Worm (Caenorhabditis elegans) whole organism, L4 larva: ENCODE measurements around the gene rib-1.

Experiments used
- D1046.2 ChIP-seq: fragments of 200-800 bp; sonication (Bioruptor generic); IDR thresholded peaks from 2 replicates; pipeline ENCODE4 v1.3.6; 2022; ENCODE audit warnings: missing genetic modification characterization, missing compliant biosample characterization
- F10B5.3 ChIP-seq: sonication (generic microtip); optimal IDR thresholded peaks from 2 replicates; lab custom pipeline; 2016; ENCODE audit warnings: mild to moderate bottlenecking, missing genetic modification characterization, missing compliant biosample characterization
- F44E2.7 ChIP-seq: fragments of 200-800 bp; sonication (Bioruptor generic); IDR thresholded peaks from 2 replicates; pipeline ENCODE4 v2.1.2; 2022; ENCODE audit warnings: missing genetic modification characterization, missing compliant biosample characterization
- R02D3.7 ChIP-seq: fragments of 150-350 bp; sonication (generic microtip); optimal IDR thresholded peaks from 3 replicates; lab custom pipeline; 2014; ENCODE audit warnings: missing biosample characterization, missing genetic modification characterization
- Y48G9A.11 ChIP-seq: fragments of 200-800 bp; sonication (Bioruptor generic); IDR thresholded peaks from 2 replicates; pipeline ENCODE4 v1.3.6; 2022; ENCODE audit warnings: missing genetic modification reagents, missing genetic modification characterization, missing compliant biosample characterization
- ZK337.2 ChIP-seq: fragments of 200-800 bp; sonication (Bioruptor generic); IDR thresholded peaks from 2 replicates; pipeline ENCODE4 v1.3.6; 2022; ENCODE audit warnings: missing genetic modification reagents, missing genetic modification characterization, missing compliant biosample characterization
- ZK546.5 ChIP-seq, 2 experiments: sonication (generic microtip); optimal IDR thresholded peaks; 2 replicates each; lab custom pipeline; 2017; ENCODE audit warnings: missing biosample characterization in 2 of 2, missing genetic modification characterization in 2 of 2
- ama-1 ChIP-seq: fragments of 150-350 bp; optimal IDR thresholded peaks from 2 replicates; lab custom pipeline; 2014; ENCODE audit warnings: inconsistent platforms, mixed read lengths
- arid-1 ChIP-seq: fragments of 200-800 bp; sonication (Bioruptor generic); conservative IDR thresholded peaks from 2 replicates; pipeline ENCODE4 v1.3.6; 2022; ENCODE audit warnings: missing genetic modification reagents, missing genetic modification characterization, missing compliant biosample characterization
- attf-4 ChIP-seq: sonication (generic microtip); optimal IDR thresholded peaks from 3 replicates; lab custom pipeline; 2017; ENCODE audit warnings: missing biosample characterization, missing genetic modification characterization
- ceh-20 ChIP-seq: fragments of 200-800 bp; sonication (Bioruptor generic); IDR thresholded peaks from 2 replicates; pipeline ENCODE4 v1.3.6; 2022; ENCODE audit warnings: missing genetic modification reagents, missing genetic modification characterization, missing compliant biosample characterization
- ceh-28 ChIP-seq: fragments of 150-350 bp; optimal IDR thresholded peaks from 2 replicates; lab custom pipeline; 2014; ENCODE audit warnings: missing biosample characterization, missing genetic modification reagents, missing genetic modification characterization
- ceh-32 ChIP-seq: sonication (generic microtip); optimal IDR thresholded peaks from 2 replicates; lab custom pipeline; 2016; ENCODE audit warnings: mild to moderate bottlenecking, missing genetic modification characterization, missing compliant biosample characterization; ENCODE audit not compliant: poor library complexity
- ceh-44 ChIP-seq: fragments of 200-800 bp; sonication (Bioruptor generic); IDR thresholded peaks from 2 replicates; pipeline ENCODE4 v1.3.6; 2022; ENCODE audit warnings: missing genetic modification reagents, missing genetic modification characterization, missing compliant biosample characterization
- cey-2 ChIP-seq: sonication (generic microtip); optimal IDR thresholded peaks from 3 replicates; lab custom pipeline; 2017; ENCODE audit warnings: missing genetic modification characterization, mild to moderate bottlenecking, missing compliant biosample characterization, antibody characterized with exemption, borderline replicate concordance; ENCODE audit not compliant: insufficient read depth
- daf-12 ChIP-seq: fragments of 150-350 bp; optimal IDR thresholded peaks from 2 replicates; lab custom pipeline; 2014; ENCODE audit warnings: missing biosample characterization, missing genetic modification reagents, missing genetic modification characterization
- daf-16 ChIP-seq, 3 experiments: sonication (generic microtip); optimal IDR thresholded peaks; 2 replicates each; lab custom pipeline; 2016 to 2017; ENCODE audit warnings: missing genetic modification characterization in 3 of 3, missing genetic modification reagents in 3 of 3, mild to moderate bottlenecking in 2 of 3, missing compliant biosample characterization in 2 of 3, missing biosample characterization in 1 of 3, moderate library complexity in 1 of 3
- dmd-6 ChIP-seq: fragments of 200-800 bp; sonication (Bioruptor generic); IDR thresholded peaks from 2 replicates; pipeline ENCODE4 v1.3.6; 2022; ENCODE audit warnings: missing genetic modification reagents, missing genetic modification characterization, missing compliant biosample characterization
- dmd-8 ChIP-seq: fragments of 200-800 bp; sonication (Bioruptor generic); IDR thresholded peaks from 2 replicates; pipeline ENCODE4 v1.3.6; 2022; ENCODE audit warnings: missing genetic modification characterization, missing compliant biosample characterization
- duxl-1 ChIP-seq: sonication (generic microtip); optimal IDR thresholded peaks from 2 replicates; lab custom pipeline; 2016; ENCODE audit warnings: mild to moderate bottlenecking, missing genetic modification characterization, moderate library complexity, missing compliant biosample characterization; ENCODE audit not compliant: poor library complexity
- egl-43 ChIP-seq: fragments of 200-800 bp; sonication (Bioruptor generic); IDR thresholded peaks from 2 replicates; pipeline ENCODE4 v1.3.6; 2022; ENCODE audit warnings: missing genetic modification reagents, missing genetic modification characterization, missing compliant biosample characterization
- fos-1 ChIP-seq: fragments of 150-350 bp; optimal IDR thresholded peaks from 2 replicates; lab custom pipeline; 2014; ENCODE audit warnings: missing biosample characterization, missing genetic modification characterization
- hmg-1.1 ChIP-seq: fragments of 200-800 bp; sonication (Bioruptor generic); IDR thresholded peaks from 2 replicates; pipeline ENCODE4 v1.3.6; 2022; ENCODE audit warnings: missing genetic modification reagents, missing genetic modification characterization, missing compliant biosample characterization
- lin-1 ChIP-seq: fragments of 200-800 bp; sonication (Bioruptor generic); IDR thresholded peaks from 2 replicates; pipeline ENCODE4 v1.3.6; 2022; ENCODE audit warnings: missing genetic modification reagents, missing genetic modification characterization, missing compliant biosample characterization
- lin-38 ChIP-seq: fragments of 200-800 bp; sonication (Bioruptor generic); IDR thresholded peaks from 2 replicates; pipeline ENCODE4 v1.3.6; 2022; ENCODE audit warnings: missing genetic modification reagents, missing genetic modification characterization, missing compliant biosample characterization
- lin-39 ChIP-seq: fragments of 150-350 bp; optimal IDR thresholded peaks from 2 replicates; lab custom pipeline; 2014; ENCODE audit warnings: missing biosample characterization, missing genetic modification reagents, missing genetic modification characterization
- lir-3 ChIP-seq: sonication (generic microtip); optimal IDR thresholded peaks from 2 replicates; lab custom pipeline; 2016; ENCODE audit warnings: mild to moderate bottlenecking, missing genetic modification characterization, missing compliant biosample characterization
- madf-9 ChIP-seq: fragments of 200-800 bp; sonication (Bioruptor generic); conservative IDR thresholded peaks from 2 replicates; pipeline ENCODE4 v1.3.6; 2022; ENCODE audit warnings: missing genetic modification reagents, missing genetic modification characterization, missing compliant biosample characterization
- nhr-10 ChIP-seq: fragments of 150-350 bp; optimal IDR thresholded peaks from 2 replicates; lab custom pipeline; 2014; ENCODE audit warnings: missing biosample characterization, missing genetic modification characterization
- nhr-102 ChIP-seq: sonication (generic microtip); optimal IDR thresholded peaks from 2 replicates; lab custom pipeline; 2016; ENCODE audit warnings: mild to moderate bottlenecking, missing genetic modification characterization, moderate library complexity, missing compliant biosample characterization
- nhr-11 ChIP-seq: fragments of 150-350 bp; optimal IDR thresholded peaks from 2 replicates; lab custom pipeline; 2014; ENCODE audit warnings: missing biosample characterization, missing genetic modification characterization
- nhr-237 ChIP-seq: sonication (generic microtip); optimal IDR thresholded peaks from 2 replicates; lab custom pipeline; 2017; ENCODE audit warnings: missing biosample characterization, missing genetic modification characterization
- nhr-25 ChIP-seq: sonication (generic microtip); optimal IDR thresholded peaks from 2 replicates; lab custom pipeline; 2017; ENCODE audit warnings: missing genetic modification characterization, mild to moderate bottlenecking, missing compliant biosample characterization, antibody characterized with exemption, moderate library complexity, borderline replicate concordance; ENCODE audit not compliant: insufficient read depth
- nhr-42 ChIP-seq: fragments of 200-800 bp; sonication (Bioruptor generic); IDR thresholded peaks from 2 replicates; pipeline ENCODE4 v1.3.6; 2022; ENCODE audit warnings: missing genetic modification characterization, missing compliant biosample characterization
- nhr-6 ChIP-seq: fragments of 150-350 bp; optimal IDR thresholded peaks from 2 replicates; lab custom pipeline; 2014; ENCODE audit warnings: missing biosample characterization, missing genetic modification characterization
- nhr-76 ChIP-seq: fragments of 150-350 bp; optimal IDR thresholded peaks from 2 replicates; lab custom pipeline; 2014; ENCODE audit warnings: missing biosample characterization, missing genetic modification characterization
- pha-4 ChIP-seq, 2 experiments: fragments of 150-350 bp in 1 of 2; fragments of 200-800 bp in 1 of 2; sonication (Bioruptor generic) in 1 of 2; IDR thresholded peaks in 1 of 2; optimal IDR thresholded peaks in 1 of 2; 2 replicates each; pipeline versions ENCODE4 v1.3.6 to Lab custom; 2014 to 2022; ENCODE audit warnings: missing genetic modification characterization in 2 of 2, missing genetic modification reagents in 2 of 2, missing biosample characterization in 1 of 2, missing compliant biosample characterization in 1 of 2
- php-3 ChIP-seq: fragments of 200-800 bp; sonication (Bioruptor generic); IDR thresholded peaks from 2 replicates; pipeline ENCODE4 v1.3.6; 2022; ENCODE audit warnings: missing genetic modification reagents, missing genetic modification characterization, missing compliant biosample characterization
- rbr-2 ChIP-seq: sonication (generic microtip); optimal IDR thresholded peaks from 2 replicates; lab custom pipeline; 2016; ENCODE audit warnings: missing genotype, missing genetic modification characterization, missing compliant biosample characterization
- saeg-2 ChIP-seq: fragments of 200-800 bp; sonication (Bioruptor generic); IDR thresholded peaks from 2 replicates; pipeline ENCODE4 v1.3.6; 2022; ENCODE audit warnings: missing genetic modification reagents, missing genetic modification characterization, missing compliant biosample characterization
- sdz-12 ChIP-seq: fragments of 200-800 bp; sonication (Bioruptor generic); optimal IDR thresholded peaks from 2 replicates; lab custom pipeline; 2018; ENCODE audit warnings: mild to moderate bottlenecking, missing genetic modification characterization, missing compliant biosample characterization
- snpc-1.2 ChIP-seq: fragments of 200-800 bp; sonication (Bioruptor generic); IDR thresholded peaks from 2 replicates; pipeline ENCODE4 v1.3.6; 2022; ENCODE audit warnings: missing genetic modification reagents, missing genetic modification characterization, missing compliant biosample characterization
- tag-97 ChIP-seq: fragments of 200-800 bp; sonication (Bioruptor generic); IDR thresholded peaks from 2 replicates; pipeline ENCODE4 v1.3.6; 2022; ENCODE audit warnings: missing genetic modification characterization, missing compliant biosample characterization
- tra-1 ChIP-seq: fragments of 200-800 bp; sonication (Bioruptor generic); IDR thresholded peaks from 2 replicates; pipeline ENCODE4 v1.3.6; 2022; ENCODE audit warnings: missing genetic modification reagents, missing genetic modification characterization, missing compliant biosample characterization
- unc-39 ChIP-seq: sonication (generic microtip); optimal IDR thresholded peaks from 2 replicates; lab custom pipeline; 2017; ENCODE audit warnings: missing biosample characterization, missing genetic modification characterization
- vab-7 ChIP-seq: fragments of 200-800 bp; sonication (Bioruptor generic); IDR thresholded peaks from 2 replicates; pipeline ENCODE4 v1.3.6; 2022; ENCODE audit warnings: missing genetic modification reagents, missing genetic modification characterization, missing compliant biosample characterization
- zfp-2 ChIP-seq: sonication (generic microtip); optimal IDR thresholded peaks from 2 replicates; lab custom pipeline; 2016; ENCODE audit warnings: mild to moderate bottlenecking, missing genetic modification characterization, missing compliant biosample characterization
- zfp-3 ChIP-seq: fragments of 200-800 bp; sonication (Bioruptor generic); conservative IDR thresholded peaks from 2 replicates; pipeline ENCODE4 v1.3.6; 2022; ENCODE audit warnings: missing genetic modification reagents, missing genetic modification characterization, missing compliant biosample characterization
- zip-2 ChIP-seq: fragments of 150-350 bp; optimal IDR thresholded peaks from 2 replicates; lab custom pipeline; 2014; ENCODE audit warnings: missing biosample characterization, missing genetic modification characterization

rib-1 gene

DNA sequence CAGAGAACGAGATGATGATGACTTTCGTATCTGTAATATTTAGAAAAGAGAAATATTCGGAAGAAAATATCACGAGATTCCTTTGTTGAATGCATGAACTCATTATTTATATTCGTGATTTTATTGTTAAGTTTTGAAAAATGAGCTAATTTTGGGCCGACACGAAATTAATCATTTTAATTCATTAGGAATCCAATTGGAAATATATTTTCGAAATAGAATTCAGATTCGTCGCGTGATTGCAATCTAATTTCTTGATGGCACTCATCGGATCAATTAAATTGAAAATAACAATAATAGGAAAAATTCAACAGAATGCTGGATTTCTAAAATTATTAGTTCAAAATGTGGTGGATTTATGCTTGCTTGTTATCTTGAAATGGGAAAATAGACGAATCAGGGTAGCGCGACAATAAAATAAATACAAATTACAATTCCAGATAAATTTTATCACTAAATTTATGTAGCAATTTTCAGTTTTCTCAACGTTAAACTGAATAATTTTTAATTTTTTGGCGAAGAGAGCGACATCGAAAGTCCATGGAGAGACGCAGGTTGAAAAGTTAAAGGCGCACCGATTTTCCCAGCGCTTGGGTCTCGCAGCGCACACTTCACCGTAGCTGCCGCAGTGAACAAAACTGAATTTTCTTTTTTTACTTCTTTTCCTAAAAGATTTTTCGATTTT lies 23.3 kb downstream of the rib-1 start (continued):
- peak; percentile 57; the same call in 1 of the 2 replicates for TF ChIP-seq pha-4 (GFP tag; IDR thresholded peaks at IDR 0.05; lab: Robert Waterston, UW)
- TF ChIP-seq pha-4 (tag; optimal IDR thresholded peaks at IDR 0.05; lab: Kevin White, UChicago) = no peak
- TF ChIP-seq ceh-32 (tag; lab: Kevin White, UChicago) = no peak
- no peak for TF ChIP-seq F44E2.7 (GFP tag; lab: Robert Waterston, UW)
- no peak for TF ChIP-seq nhr-237 (tag; lab: Kevin White, UChicago)
- TF ChIP-seq tag-97 (GFP tag; lab: Robert Waterston, UW) = no peak
- TF ChIP-seq nhr-6 (tag; lab: Kevin White, UChicago) = peak; percentile 43
- no peak for TF ChIP-seq attf-4
- TF ChIP-seq duxl-1 (tag; lab: Kevin White, UChicago) = no peak
- TF ChIP-seq F10B5.3 (tag; lab: Kevin White, UChicago) = no peak
- TF ChIP-seq nhr-76 (tag; lab: Kevin White, UChicago) = no peak
- TF ChIP-seq unc-39 = no peak
- no peak for TF ChIP-seq madf-9 (GFP tag; lab: Robert Waterston, UW)
- no peak for TF ChIP-seq zip-2 (tag; lab: Kevin White, UChicago)
- peak; percentile 67 for TF ChIP-seq lin-38
- no peak for TF ChIP-seq nhr-42 (GFP tag; lab: Robert Waterston, UW)
- peak; percentile 48 for TF ChIP-seq arid-1
- peak; percentile 14 for TF ChIP-seq ama-1 (lab: Kevin White, UChicago)
- no peak for TF ChIP-seq ceh-20 (GFP tag; lab: Robert Waterston, UW)
- TF ChIP-seq egl-43 = 0 out of 2 replicates have a peak, but pooled peaks have one; percentile 22
- TF ChIP-seq lir-3 = no peak
- no peak for TF ChIP-seq Y48G9A.11 (GFP tag; lab: Robert Waterston, UW)
- TF ChIP-seq ceh-28 (tag; lab: Kevin White, UChicago) = no peak
- peak; percentile 44; the same call in 1 of the 2 replicates for TF ChIP-seq snpc-1.2
- no peak for TF ChIP-seq daf-16 (GFP tag; optimal IDR thresholded peaks at IDR 0.05; lab: Kevin White, UChicago)
- TF ChIP-seq daf-16 (tag; optimal IDR thresholded peaks at IDR 0.05; lab: Kevin White, UChicago) = peak; percentile 28
- no peak for TF ChIP-seq php-3 (GFP tag; lab: Robert Waterston, UW)
- peak; percentile 42 for TF ChIP-seq sdz-12
- TF ChIP-seq cey-2 (tag; lab: Kevin White, UChicago) = no peak
- no peak for TF ChIP-seq dmd-8
- no peak for TF ChIP-seq ZK546.5 (tag; optimal IDR thresholded peaks at IDR 0.05; lab: Kevin White, UChicago)
- no peak for TF ChIP-seq daf-12
- TF ChIP-seq zfp-3 (GFP tag; lab: Robert Waterston, UW) = 0 out of 2 replicates have a peak, but pooled peaks have one; percentile 33
- TF ChIP-seq nhr-102 = peak; percentile 54
- TF ChIP-seq dmd-6 (GFP tag; lab: Robert Waterston, UW) = no peak; the same call in 1 of the 2 replicates
- TF ChIP-seq nhr-25 (tag; lab: Kevin White, UChicago) = no peak
- no peak for TF ChIP-seq zfp-2 (tag; lab: Kevin White, UChicago)
- TF ChIP-seq fos-1 (tag; lab: Kevin White, UChicago) = no peak
- no peak for TF ChIP-seq lin-1 (GFP tag; lab: Robert Waterston, UW)
- no peak for TF ChIP-seq D1046.2 (GFP tag; lab: Robert Waterston, UW)
- TF ChIP-seq R02D3.7 (tag; lab: Kevin White, UChicago) = no peak
- TF ChIP-seq lin-39 = no peak
- TF ChIP-seq rbr-2 (tag; lab: Kevin White, UChicago) = peak; percentile 70
- no peak for TF ChIP-seq nhr-10 (tag; lab: Kevin White, UChicago)
- TF ChIP-seq vab-7 = no peak
- TF ChIP-seq nhr-11 = peak; percentile 24
- TF ChIP-seq hmg-1.1 (GFP tag; lab: Robert Waterston, UW) = peak; percentile 58
- no peak for TF ChIP-seq tra-1 (GFP tag; lab: Robert Waterston, UW)
- no peak for TF ChIP-seq saeg-2 (GFP tag; lab: Robert Waterston, UW)
- no peak for TF ChIP-seq ZK337.2 (GFP tag; lab: Robert Waterston, UW)
- peak; percentile 52; the same call in 1 of the 2 replicates for TF ChIP-seq ceh-44 (GFP tag; lab: Robert Waterston, UW)
